Fruit fly (Drosophila melanogaster): ENCODE measurements around the gene CG33099.
A peak's percentile ranks its signal among the peaks of the same experiment; 100 is the strongest.

The CG33099 gene

dm6 chr3R:22494523-22495309 lies 35.7 kb downstream of the CG33099 start (continued):
- TF ChIP-seq CG4282 (GFP tag; optimal IDR thresholded peaks at IDR 0.05) (no peak), nerfin-1 (tag; optimal IDR thresholded peaks at IDR 0.05) (no peak), tgo (GFP tag; IDR thresholded peaks at IDR 0.05) (peak; percentile 28; the same call in 2 of the 3 replicates), CG9727 (GFP tag; optimal IDR thresholded peaks at IDR 0.05) (peak; percentile 44), CG7357 (GFP tag; IDR thresholded peaks at IDR 0.05) (no peak), CG3726 (GFP tag; IDR thresholded peaks at IDR 0.05) (no peak), dysf (GFP tag; IDR thresholded peaks at IDR 0.05) (peak; percentile 34; the same call in 1 of the 3 replicates), phol (tag; optimal IDR thresholded peaks at IDR 0.05) (peak; percentile 65), TFAM (GFP tag; optimal IDR thresholded peaks at IDR 0.05) (no peak), CG2120 (GFP tag; optimal IDR thresholded peaks at IDR 0.05) (peak; percentile 57), Asciz (GFP tag; optimal IDR thresholded peaks at IDR 0.05) (peak; percentile 53), Ets65A (GFP tag) (peak; percentile 85), CG32772 (GFP tag; IDR thresholded peaks at IDR 0.05) (no peak), CG4707 (GFP tag; optimal IDR thresholded peaks at IDR 0.05) (no peak), z (GFP tag; IDR thresholded peaks at IDR 0.05) (no peak), CG12659 (GFP tag; optimal IDR thresholded peaks at IDR 0.05) (no peak), NC2α (GFP tag; optimal IDR thresholded peaks at IDR 0.05) (no peak), Fer1 (GFP tag; optimal IDR thresholded peaks at IDR 0.05) (peak; percentile 33), H15 (GFP tag; IDR thresholded peaks at IDR 0.05) (no peak), dm (GFP tag; optimal IDR thresholded peaks at IDR 0.05) (no peak), Jarid2 (GFP tag; optimal IDR thresholded peaks at IDR 0.05) (peak; percentile 35), CG14050 (GFP tag; IDR thresholded peaks at IDR 0.05) (0 out of 3 replicates have a peak, but pooled peaks have one; percentile 35), Scr (GFP tag; IDR thresholded peaks at IDR 0.05; ENCODE audit: partially characterized antibody) (no peak), jing (GFP tag; optimal IDR thresholded peaks at IDR 0.05) (no peak), cg (GFP tag; optimal IDR thresholded peaks at IDR 0.05) (peak; percentile 35), Deaf1 (tag; optimal IDR thresholded peaks at IDR 0.05) (peak; percentile 66), sens (GFP tag) (peak; percentile 90), yki (optimal IDR thresholded peaks at IDR 0.05) (no peak), BEAF-32 (GFP tag; optimal IDR thresholded peaks at IDR 0.05) (no peak), HmgD (GFP tag; optimal IDR thresholded peaks at IDR 0.05) (no peak), YL-1 (GFP tag; optimal IDR thresholded peaks at IDR 0.05) (no peak), CG10267 (tag; optimal IDR thresholded peaks at IDR 0.05) (peak; percentile 39), ATbp (GFP tag; optimal IDR thresholded peaks at IDR 0.05) (no peak), CG8281 (tag; optimal IDR thresholded peaks at IDR 0.05) (peak; percentile 40), croc (GFP tag; conservative IDR thresholded peaks at IDR 0.05) (no peak), Dbx (GFP tag; IDR thresholded peaks at IDR 0.05) (no peak), CG13287 (GFP tag; IDR thresholded peaks at IDR 0.05; ENCODE audit: partially characterized antibody) (no peak), CG4854 (GFP tag; optimal IDR thresholded peaks at IDR 0.05) (no peak), ranshi (GFP tag; IDR thresholded peaks at IDR 0.05) (no peak), Awh (GFP tag; IDR thresholded peaks at IDR 0.05) (no peak), zfh1 (GFP tag; IDR thresholded peaks at IDR 0.05) (0 out of 3 replicates have a peak, but pooled peaks have one; percentile 37), E2f2 (GFP tag; IDR thresholded peaks at IDR 0.05) (no peak), CG7372 (GFP tag; IDR thresholded peaks at IDR 0.05) (no peak), Doc3 (GFP tag; IDR thresholded peaks at IDR 0.05; ENCODE audit: partially characterized antibody) (no peak), HHEX (GFP tag; optimal IDR thresholded peaks at IDR 0.05) (peak; percentile 23), CG11504 (tag; optimal IDR thresholded peaks at IDR 0.05) (peak; percentile 70), CG10543 (GFP tag; optimal IDR thresholded peaks at IDR 0.05) (peak; percentile 69), Meics (GFP tag; optimal IDR thresholded peaks at IDR 0.05) (peak; percentile 65), sug (tag; optimal IDR thresholded peaks at IDR 0.05) (peak; percentile 2), sna (GFP tag; IDR thresholded peaks at IDR 0.05; ENCODE audit: partially characterized antibody) (no peak)

All from whole organism, embryonic.